Worm (Caenorhabditis elegans): ENCODE results near the gene josd-1.

- no peak for TF ChIP-seq vab-7 (GFP tag; IDR thresholded peaks at IDR 0.05)
- TF ChIP-seq snpc-4 (tag; optimal IDR thresholded peaks at IDR 0.05), result no peak
- no peak for TF ChIP-seq mxl-2 (GFP tag; conservative IDR thresholded peaks at IDR 0.05)
- no peak for TF ChIP-seq skn-1 (tag; optimal IDR thresholded peaks at IDR 0.05)
- TF ChIP-seq ZK546.5 (tag; optimal IDR thresholded peaks at IDR 0.05), result no peak
- TF ChIP-seq ctbp-1 (GFP tag; IDR thresholded peaks at IDR 0.05), result no peak
- no peak for TF ChIP-seq R02D3.7 (tag; optimal IDR thresholded peaks at IDR 0.05)
- no peak for TF ChIP-seq duxl-1 (tag; optimal IDR thresholded peaks at IDR 0.05; ENCODE audit: poor library complexity)
- no peak for TF ChIP-seq unc-39 (tag; optimal IDR thresholded peaks at IDR 0.05)
- TF ChIP-seq rbr-2 (tag; optimal IDR thresholded peaks at IDR 0.05), result no peak
- TF ChIP-seq hlh-30 (tag; optimal IDR thresholded peaks at IDR 0.05; ENCODE audit: insufficient read depth), result peak; percentile 53
- no peak for TF ChIP-seq zag-1 (tag; optimal IDR thresholded peaks at IDR 0.05)
- no peak for TF ChIP-seq zfp-2 (tag; optimal IDR thresholded peaks at IDR 0.05)
Observed at ce11 chrIII:2870228-2870627, 33.8 kb downstream of the josd-1 start.
